Fruit fly (Drosophila melanogaster) whole organism, embryonic: ENCODE results near the gene CG34451.

ENCODE experiments used
- B-H1 ChIP-seq: fragments of 200-800 bp; sonication (Bioruptor generic); IDR thresholded peaks from 3 replicates; pipeline ENCODE4 v1.3.6; 2022; ENCODE audit warnings: missing biosample characterization, missing genetic modification characterization
- Bteb2 ChIP-seq: fragments of 200-800 bp; sonication (Bioruptor generic); optimal IDR thresholded peaks from 2 replicates; lab custom pipeline; 2016; ENCODE audit warnings: missing biosample characterization, missing genetic modification characterization
- CG10431 ChIP-seq: fragments of 200-800 bp; sonication (Bioruptor generic); optimal IDR thresholded peaks from 3 replicates; lab custom pipeline; 2018; ENCODE audit warnings: missing biosample characterization, mild to moderate bottlenecking, missing genetic modification characterization
- CG11504 ChIP-seq: fragments of 200-800 bp; sonication (Bioruptor generic); optimal IDR thresholded peaks from 3 replicates; lab custom pipeline; 2019; ENCODE audit warnings: missing biosample characterization, mild to moderate bottlenecking, missing genetic modification characterization, moderate library complexity
- CG12071 ChIP-seq: fragments of 200-800 bp; sonication (Bioruptor generic); optimal IDR thresholded peaks from 3 replicates; lab custom pipeline; 2018; ENCODE audit warnings: missing biosample characterization, mild to moderate bottlenecking, missing genetic modification characterization
- CG12155 ChIP-seq: fragments of 200-800 bp; sonication (Bioruptor generic); optimal IDR thresholded peaks from 3 replicates; lab custom pipeline; 2016; ENCODE audit warnings: missing biosample characterization, missing genetic modification characterization
- CG13624 ChIP-seq: fragments of 200-800 bp; sonication (Bioruptor generic); optimal IDR thresholded peaks from 2 replicates; lab custom pipeline; 2016; ENCODE audit warnings: missing biosample characterization, missing genetic modification characterization
- CG15011 ChIP-seq: fragments of 200-800 bp; sonication (Bioruptor generic); optimal IDR thresholded peaks from 3 replicates; lab custom pipeline; 2018; ENCODE audit warnings: missing biosample characterization, mild to moderate bottlenecking, missing genetic modification characterization
- CG1529 ChIP-seq: fragments of 200-800 bp; sonication (Bioruptor generic); optimal IDR thresholded peaks from 3 replicates; lab custom pipeline; 2018; ENCODE audit warnings: missing biosample characterization, missing genetic modification characterization
- CG1602 ChIP-seq: fragments of 200-800 bp; sonication (Bioruptor generic); optimal IDR thresholded peaks from 3 replicates; lab custom pipeline; 2016; ENCODE audit warnings: missing biosample characterization, missing genetic modification characterization
- CG16863 ChIP-seq: fragments of 200-800 bp; sonication (Bioruptor generic); optimal IDR thresholded peaks from 3 replicates; lab custom pipeline; 2016; ENCODE audit warnings: missing biosample characterization, missing genetic modification characterization
- CG18476 ChIP-seq: fragments of 200-800 bp; sonication (Bioruptor generic); optimal IDR thresholded peaks from 2 replicates; lab custom pipeline; 2016; ENCODE audit warnings: missing biosample characterization, mild to moderate bottlenecking, missing genetic modification characterization
- CG18619 ChIP-seq: fragments of 200-800 bp; sonication (Bioruptor generic); optimal IDR thresholded peaks from 3 replicates; lab custom pipeline; 2017; ENCODE audit warnings: missing biosample characterization, mild to moderate bottlenecking, missing genetic modification characterization
- CG2120 ChIP-seq: fragments of 200-800 bp; sonication (Bioruptor generic); optimal IDR thresholded peaks from 3 replicates; lab custom pipeline; 2016; ENCODE audit warnings: missing biosample characterization, missing genetic modification characterization
- CG2875 ChIP-seq: fragments of 200-800 bp; sonication (Bioruptor generic); optimal IDR thresholded peaks from 2 replicates; lab custom pipeline; 2017; ENCODE audit warnings: missing biosample characterization, mild to moderate bottlenecking, missing genetic modification characterization, missing genetic modification reagents
- CG3726 ChIP-seq: fragments of 200-800 bp; sonication (Bioruptor generic); IDR thresholded peaks from 3 replicates; pipeline ENCODE4, ENCODE4 v1.3.6; 2022; ENCODE audit warnings: missing biosample characterization, missing genetic modification characterization
- CG4820 ChIP-seq: fragments of 200-800 bp; sonication (Bioruptor generic); optimal IDR thresholded peaks from 3 replicates; lab custom pipeline; 2016; ENCODE audit warnings: missing biosample characterization, missing genetic modification characterization
- CG6272 ChIP-seq: fragments of 200-800 bp; sonication (Bioruptor generic); IDR thresholded peaks from 2 replicates; pipeline ENCODE4 v1.3.6; 2022; ENCODE audit warnings: missing biosample characterization, missing genetic modification characterization
- CG7839 ChIP-seq: fragments of 200-800 bp; sonication (Bioruptor generic); optimal IDR thresholded peaks from 3 replicates; lab custom pipeline; 2018; ENCODE audit warnings: missing biosample characterization, mild to moderate bottlenecking, missing genetic modification characterization, moderate library complexity
- CG8944 ChIP-seq: fragments of 200-800 bp; sonication (Bioruptor generic); optimal IDR thresholded peaks from 3 replicates; lab custom pipeline; 2016; ENCODE audit warnings: missing biosample characterization, missing genetic modification characterization
- CG9215 ChIP-seq: fragments of 200-800 bp; sonication (Bioruptor generic); IDR thresholded peaks from 2 replicates; pipeline ENCODE4 v1.3.6; 2022; ENCODE audit warnings: missing biosample characterization, missing genetic modification characterization
- CG9609 ChIP-seq: fragments of 200-800 bp; sonication (Bioruptor generic); optimal IDR thresholded peaks from 3 replicates; lab custom pipeline; 2016; ENCODE audit warnings: missing biosample characterization, missing genetic modification characterization
- Dek ChIP-seq: fragments of 200-800 bp; sonication (Bioruptor generic); optimal IDR thresholded peaks from 3 replicates; lab custom pipeline; 2019; ENCODE audit warnings: missing biosample characterization, mild to moderate bottlenecking, missing genetic modification characterization, moderate library complexity
- Ets65A ChIP-seq: fragments of 200-800 bp; sonication (Bioruptor generic); peaks from one replicate; lab custom pipeline; 2016; ENCODE audit warnings: missing biosample characterization, missing genetic modification characterization
- Gug ChIP-seq: fragments of 200-800 bp; sonication (Bioruptor generic); IDR thresholded peaks from 4 replicates; pipeline ENCODE4 v1.3.6; 2022; ENCODE audit warnings: missing biosample characterization, missing genetic modification characterization
- HHEX ChIP-seq: fragments of 200-800 bp; sonication (Bioruptor generic); optimal IDR thresholded peaks from 3 replicates; lab custom pipeline; 2017; ENCODE audit warnings: missing biosample characterization, mild to moderate bottlenecking, missing genetic modification characterization, missing genetic modification reagents
- Hmx ChIP-seq: fragments of 200-800 bp; sonication (Bioruptor generic); optimal IDR thresholded peaks from 2 replicates; lab custom pipeline; 2016; ENCODE audit warnings: missing biosample characterization, missing genetic modification characterization
- Hr39 ChIP-seq: fragments of >200 bp; optimal IDR thresholded peaks from 2 replicates; lab custom pipeline; 2017
- Max ChIP-seq: fragments of 200-800 bp; sonication (Bioruptor generic); optimal IDR thresholded peaks from 2 replicates; lab custom pipeline; 2016; ENCODE audit warnings: missing biosample characterization, mild to moderate bottlenecking, missing genetic modification characterization
- NFAT ChIP-seq: fragments of 200-800 bp; sonication (Bioruptor generic); IDR thresholded peaks from 2 replicates; pipeline ENCODE4 v1.3.6; 2022; ENCODE audit warnings: missing biosample characterization, missing genetic modification characterization
- PHDP ChIP-seq: fragments of 200-800 bp; sonication (Bioruptor generic); optimal IDR thresholded peaks from 3 replicates; lab custom pipeline; 2018; ENCODE audit warnings: missing biosample characterization, mild to moderate bottlenecking, missing genetic modification characterization, moderate library complexity
- Poxn ChIP-seq: fragments of 200-800 bp; sonication (Bioruptor generic); IDR thresholded peaks from 2 replicates; pipeline ENCODE4 v1.3.6; 2022; ENCODE audit warnings: missing biosample characterization, missing genetic modification characterization
- Scr ChIP-seq: fragments of 200-800 bp; sonication (Bioruptor generic); IDR thresholded peaks from 2 replicates; pipeline ENCODE4 v1.3.6; 2022; ENCODE audit warnings: missing biosample characterization, missing genetic modification characterization; ENCODE audit not compliant: partially characterized antibody
- TFAM ChIP-seq: fragments of 200-800 bp; sonication (Bioruptor generic); optimal IDR thresholded peaks from 2 replicates; lab custom pipeline; 2017; ENCODE audit warnings: missing biosample characterization, missing genetic modification characterization, inconsistent platforms
- abd-A ChIP-seq: fragments of 200-800 bp; sonication (Bioruptor generic); optimal IDR thresholded peaks from 3 replicates; lab custom pipeline; 2019; ENCODE audit warnings: missing biosample characterization, mild to moderate bottlenecking, missing genetic modification characterization, moderate library complexity
- dan ChIP-seq: fragments of 200-800 bp; sonication (Bioruptor generic); IDR thresholded peaks from 2 replicates; pipeline ENCODE4 v1.3.6; 2022; ENCODE audit warnings: missing biosample characterization, missing genetic modification characterization
- exex ChIP-seq: fragments of 200-800 bp; sonication (Bioruptor generic); optimal IDR thresholded peaks from 4 replicates; lab custom pipeline; 2018; ENCODE audit warnings: missing biosample characterization, mild to moderate bottlenecking, missing genetic modification characterization, moderate library complexity
- fd64A ChIP-seq: fragments of 200-800 bp; sonication (Bioruptor generic); optimal IDR thresholded peaks from 3 replicates; lab custom pipeline; 2018; ENCODE audit warnings: missing biosample characterization, mild to moderate bottlenecking, missing genetic modification characterization
- gcm2 ChIP-seq: fragments of 200-800 bp; sonication (Bioruptor generic); optimal IDR thresholded peaks from 2 replicates; lab custom pipeline; 2016; ENCODE audit warnings: missing biosample characterization, missing genetic modification characterization
- gt ChIP-seq: fragments of 200-800 bp; sonication (Bioruptor generic); IDR thresholded peaks from 2 replicates; pipeline ENCODE4 v1.3.6; 2022; ENCODE audit warnings: missing biosample characterization, missing genetic modification characterization
- oc ChIP-seq: fragments of 200-800 bp; sonication (Bioruptor generic); optimal IDR thresholded peaks from 2 replicates; lab custom pipeline; 2018; ENCODE audit warnings: missing biosample characterization, mild to moderate bottlenecking, missing genetic modification characterization, moderate library complexity
- pzg ChIP-seq: fragments of 200-800 bp; sonication (Bioruptor generic); optimal IDR thresholded peaks from 3 replicates; lab custom pipeline; 2018; ENCODE audit warnings: missing biosample characterization, mild to moderate bottlenecking, missing genetic modification characterization, moderate library complexity
- ranshi ChIP-seq: fragments of 200-800 bp; sonication (Bioruptor generic); IDR thresholded peaks from 2 replicates; pipeline ENCODE4 v1.3.6; 2022; ENCODE audit warnings: missing biosample characterization, missing genetic modification characterization
- sc ChIP-seq, 3 experiments: fragments of >200 bp in 2 of 3; fragments of 200-800 bp in 1 of 3; sonication (Bioruptor generic) in 1 of 3; optimal IDR thresholded peaks; 2 replicates in 2 of 3; 3 replicates in 1 of 3; lab custom pipeline; 2017; ENCODE audit warnings: mild to moderate bottlenecking in 1 of 3, missing biosample characterization in 1 of 3, missing genetic modification characterization in 1 of 3, missing genetic modification reagents in 1 of 3
- scrt ChIP-seq: fragments of 200-800 bp; sonication (Bioruptor generic); optimal IDR thresholded peaks from 2 replicates; lab custom pipeline; 2018; ENCODE audit warnings: missing biosample characterization, mild to moderate bottlenecking, missing genetic modification characterization, moderate library complexity
- stwl ChIP-seq: fragments of 200-800 bp; sonication (Bioruptor generic); optimal IDR thresholded peaks from 3 replicates; lab custom pipeline; 2018; ENCODE audit warnings: missing biosample characterization, mild to moderate bottlenecking, missing genetic modification characterization, moderate library complexity
- tin ChIP-seq: fragments of 200-800 bp; sonication (Bioruptor generic); optimal IDR thresholded peaks from 3 replicates; lab custom pipeline; 2016; ENCODE audit warnings: missing biosample characterization, missing genetic modification characterization
- toy ChIP-seq: fragments of 200-800 bp; sonication (Bioruptor generic); IDR thresholded peaks from 2 replicates; pipeline ENCODE4 v1.3.6; 2022; ENCODE audit warnings: missing biosample characterization, missing genetic modification characterization
- vnd ChIP-seq: fragments of 200-800 bp; sonication (Bioruptor generic); IDR thresholded peaks from 3 replicates; pipeline ENCODE4 v1.3.6; 2022; ENCODE audit warnings: missing biosample characterization, missing genetic modification characterization; ENCODE audit not compliant: partially characterized antibody
- z ChIP-seq: fragments of 200-800 bp; sonication (Bioruptor generic); IDR thresholded peaks from 3 replicates; pipeline ENCODE4 v1.3.6; 2022; ENCODE audit warnings: missing biosample characterization, missing genetic modification characterization

CG34451 gene

dm6 chr3L:15690711-15691591 lies 917 bp downstream of the CG34451 start (continued):
- TF ChIP-seq pzg (GFP tag; lab: Kevin White, UChicago): no peak
- no peak for TF ChIP-seq dan
- TF ChIP-seq Poxn (GFP tag; lab: Robert Waterston, UW): no peak
- TF ChIP-seq exex (tag; lab: Kevin White, UChicago): peak; percentile 56
- TF ChIP-seq CG15011: peak; percentile 20
- TF ChIP-seq CG18619 (GFP tag; lab: Kevin White, UChicago): no peak
- TF ChIP-seq CG2875 (GFP tag; lab: Kevin White, UChicago): peak; percentile 32
- TF ChIP-seq ranshi (GFP tag; lab: Robert Waterston, UW): 0 out of 2 replicates have a peak, but pooled peaks have one; percentile 36
- TF ChIP-seq CG10431 (GFP tag; lab: Kevin White, UChicago): no peak
- TF ChIP-seq CG13624 (GFP tag; lab: Kevin White, UChicago): no peak
- no peak for TF ChIP-seq fd64A (GFP tag; lab: Kevin White, UChicago)
- peak; percentile 10 for TF ChIP-seq abd-A (tag; lab: Kevin White, UChicago)
- no peak for TF ChIP-seq Hmx (GFP tag; lab: Kevin White, UChicago)
- no peak for TF ChIP-seq CG3726 (GFP tag; lab: Robert Waterston, UW)
- TF ChIP-seq HHEX (GFP tag; lab: Kevin White, UChicago): no peak
- no peak for TF ChIP-seq CG12155 (GFP tag; lab: Kevin White, UChicago)
- TF ChIP-seq Scr (GFP tag; lab: Robert Waterston, UW): no peak
- no peak for TF ChIP-seq CG12071 (GFP tag; lab: Kevin White, UChicago)
- no peak for TF ChIP-seq Max (GFP tag; lab: Kevin White, UChicago)
- TF ChIP-seq CG1602 (GFP tag; lab: Kevin White, UChicago): no peak
- peak; percentile 3 for TF ChIP-seq Dek (tag; lab: Kevin White, UChicago)
- TF ChIP-seq tin (GFP tag; lab: Kevin White, UChicago): peak; percentile 46
- no peak for TF ChIP-seq stwl (tag; lab: Kevin White, UChicago)
- peak; percentile 76 for TF ChIP-seq CG7839
- TF ChIP-seq Hr39 (lab: Kevin White, UChicago): no peak
- no peak for TF ChIP-seq CG9609 (GFP tag; lab: Kevin White, UChicago)
- TF ChIP-seq oc: no peak
- TF ChIP-seq NFAT (GFP tag; lab: Robert Waterston, UW): no peak
- TF ChIP-seq CG8944 (GFP tag; lab: Kevin White, UChicago): no peak
- no peak for TF ChIP-seq CG16863 (GFP tag; lab: Kevin White, UChicago)
- no peak for TF ChIP-seq TFAM
- TF ChIP-seq toy: no peak
- TF ChIP-seq CG2120 (GFP tag; lab: Kevin White, UChicago): peak; percentile 0
- TF ChIP-seq Ets65A: no peak
- peak; percentile 55 for TF ChIP-seq CG18476 (GFP tag; lab: Kevin White, UChicago)
- no peak for TF ChIP-seq CG9215 (GFP tag; lab: Robert Waterston, UW)
- no peak for TF ChIP-seq sc (optimal IDR thresholded peaks at IDR 0.05; lab: Kevin White, UChicago)
- no peak for TF ChIP-seq sc (GFP tag; optimal IDR thresholded peaks at IDR 0.05; lab: Kevin White, UChicago)
- TF ChIP-seq scrt (GFP tag; lab: Kevin White, UChicago): peak; percentile 18
- no peak for TF ChIP-seq gcm2
- TF ChIP-seq Bteb2 (GFP tag; lab: Kevin White, UChicago): no peak
- no peak for TF ChIP-seq Gug (GFP tag; lab: Robert Waterston, UW)
- no peak for TF ChIP-seq vnd
- TF ChIP-seq CG4820 (GFP tag; lab: Kevin White, UChicago): peak; percentile 64
- TF ChIP-seq PHDP: peak; percentile 54
- TF ChIP-seq gt: no peak
- peak; percentile 52; the same call in 2 of the 3 replicates for TF ChIP-seq z
- no peak for TF ChIP-seq B-H1 (GFP tag; lab: Robert Waterston, UW)
- TF ChIP-seq CG1529: no peak
- no peak for TF ChIP-seq CG6272
- TF ChIP-seq CG11504 (tag; lab: Kevin White, UChicago): peak; percentile 62
